Worm (Caenorhabditis elegans): Measurements from ENCODE around the gene dpy-28.

dpy-28 gene

DNA sequence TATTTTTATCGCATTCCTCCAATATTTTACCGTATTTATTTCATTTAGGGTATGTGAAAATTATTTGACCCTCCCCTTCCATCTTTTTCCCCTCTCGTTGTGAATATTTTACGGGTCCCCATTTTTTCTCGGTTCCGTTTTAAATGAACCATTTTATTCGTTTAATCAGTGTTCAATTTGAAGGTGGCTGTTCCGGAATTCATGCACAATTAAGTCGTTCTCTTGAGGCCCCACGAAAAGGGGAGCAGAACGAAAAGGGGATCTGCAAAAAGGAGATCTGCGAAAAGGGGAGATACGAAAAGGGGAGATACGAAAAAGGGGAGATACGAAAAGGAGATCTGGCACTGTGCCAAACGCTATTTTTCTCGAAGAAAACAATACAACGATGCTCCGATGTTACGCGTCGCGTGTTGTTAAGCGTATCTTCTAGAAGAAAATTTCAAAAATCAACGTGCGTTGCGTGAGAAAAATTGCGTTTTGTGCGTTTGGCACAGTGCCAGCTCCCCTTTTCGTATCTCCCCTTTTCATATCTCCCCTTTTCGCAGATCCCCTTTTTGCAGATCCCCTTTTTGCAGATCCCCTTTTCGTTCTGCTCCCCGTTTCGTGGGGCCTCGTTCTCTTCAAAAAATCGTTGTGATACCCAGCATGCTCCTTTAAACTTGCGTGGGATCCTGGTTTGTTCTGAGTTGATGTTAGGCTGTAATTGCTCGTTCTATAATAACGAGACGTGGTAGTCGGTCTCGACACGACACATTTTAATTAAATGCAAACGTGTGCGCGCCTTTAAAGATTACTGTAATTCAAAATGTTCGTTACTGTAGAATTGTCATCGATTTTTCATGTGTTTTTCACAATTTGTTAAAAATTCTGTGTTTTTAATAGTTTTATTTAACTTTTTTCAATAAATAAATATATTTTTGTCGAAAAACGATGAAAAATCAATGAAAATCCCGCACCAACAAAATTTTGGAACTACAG, 48.2 kb downstream of the dpy-28 start:
- TF ChIP-seq sox-2 (GFP tag; IDR thresholded peaks at IDR 0.05) (no peak), ets-4 (tag; optimal IDR thresholded peaks at IDR 0.05) (peak; percentile 73), dmd-4 (tag; optimal IDR thresholded peaks at IDR 0.05; ENCODE audit: borderline replicate concordance) (peak; percentile 82), ceh-34 (tag; optimal IDR thresholded peaks at IDR 0.05) (peak; percentile 48), fax-1 (tag; optimal IDR thresholded peaks at IDR 0.05) (peak; percentile 82), elt-2 (tag; optimal IDR thresholded peaks at IDR 0.05) (peak; percentile 18), ahr-1 (tag; optimal IDR thresholded peaks at IDR 0.05) (peak; percentile 69), C08G9.2 (tag; optimal IDR thresholded peaks at IDR 0.05) (peak; percentile 89), fkh-6 (tag; optimal IDR thresholded peaks at IDR 0.05) (peak; percentile 9), K09A11.1 (tag; optimal IDR thresholded peaks at IDR 0.05; ENCODE audit: insufficient read depth) (no peak), fkh-10 (GFP tag; optimal IDR thresholded peaks at IDR 0.05) (no peak), pag-3 (tag; optimal IDR thresholded peaks at IDR 0.05; ENCODE audit: borderline replicate concordance) (peak; percentile 47), hlh-6 (tag; optimal IDR thresholded peaks at IDR 0.05) (peak; percentile 39), ceh-45 (GFP tag; IDR thresholded peaks at IDR 0.05) (0 out of 2 replicates have a peak, but pooled peaks have one; percentile 12), nhr-11 (tag; optimal IDR thresholded peaks at IDR 0.05) (no peak), F13H6.1 (tag; optimal IDR thresholded peaks at IDR 0.05) (peak; percentile 74), ceh-22 (tag; optimal IDR thresholded peaks at IDR 0.05) (no peak), tbx-7 (tag; optimal IDR thresholded peaks at IDR 0.05) (peak; percentile 77), sdc-2 (tag; optimal IDR thresholded peaks at IDR 0.05) (no peak), ceh-31 (tag; optimal IDR thresholded peaks at IDR 0.05) (peak; percentile 98), ref-2 (tag; optimal IDR thresholded peaks at IDR 0.05) (peak; percentile 83), unc-3 (GFP tag; conservative IDR thresholded peaks at IDR 0.05) (no peak), unc-3 (tag; optimal IDR thresholded peaks at IDR 0.05) (peak; percentile 40), odd-2 (tag; optimal IDR thresholded peaks at IDR 0.05) (no peak), sox-4 (tag; optimal IDR thresholded peaks at IDR 0.05) (no peak), elt-4 (tag; optimal IDR thresholded peaks at IDR 0.05) (no peak), ceh-14 (tag; optimal IDR thresholded peaks at IDR 0.05) (peak; percentile 88), tbx-2 (tag; optimal IDR thresholded peaks at IDR 0.05) (peak; percentile 85), eyg-1 (tag; optimal IDR thresholded peaks at IDR 0.05) (no peak), ceh-30 (tag; optimal IDR thresholded peaks at IDR 0.05) (no peak), madf-2 (tag; optimal IDR thresholded peaks at IDR 0.05) (no peak), unc-86 (tag; optimal IDR thresholded peaks at IDR 0.05) (peak; percentile 11), ceh-6 (GFP tag; optimal IDR thresholded peaks at IDR 0.05) (no peak), hlh-13 (GFP tag; optimal IDR thresholded peaks at IDR 0.05) (no peak), unc-42 (tag; optimal IDR thresholded peaks at IDR 0.05) (peak; percentile 49), ceh-2 (tag; optimal IDR thresholded peaks at IDR 0.05) (peak; percentile 82), hlh-8 (tag; optimal IDR thresholded peaks at IDR 0.05) (peak; percentile 20), zip-5 (tag; optimal IDR thresholded peaks at IDR 0.05) (peak; percentile 72), lim-6 (tag; optimal IDR thresholded peaks at IDR 0.05) (peak; percentile 76), rnt-1 (tag; optimal IDR thresholded peaks at IDR 0.05) (peak; percentile 79), ceh-18 (tag; optimal IDR thresholded peaks at IDR 0.05) (peak; percentile 50), mec-3 (tag; optimal IDR thresholded peaks at IDR 0.05; ENCODE audit: borderline replicate concordance) (peak; percentile 78), ztf-16 (tag; optimal IDR thresholded peaks at IDR 0.05) (peak; percentile 75)

All from whole organism, late embryonic.